Worm (Caenorhabditis elegans) whole organism, late embryonic: ENCODE results near the gene K01D12.1.

Experiments used
- K02D7.2 ChIP-seq: sonication (generic microtip); optimal IDR thresholded peaks from 2 replicates; lab custom pipeline; 2017; ENCODE audit warnings: mild to moderate bottlenecking, missing genetic modification characterization, missing compliant biosample characterization
- Y22D7AL.16 ChIP-seq: sonication (generic microtip); optimal IDR thresholded peaks from 2 replicates; lab custom pipeline; 2016; ENCODE audit warnings: missing genetic modification characterization, missing compliant biosample characterization
- ahr-1 ChIP-seq: sonication (generic microtip); optimal IDR thresholded peaks from 2 replicates; lab custom pipeline; 2016; ENCODE audit warnings: missing genetic modification characterization, missing compliant biosample characterization
- ama-1 ChIP-seq: fragments of 150-350 bp; optimal IDR thresholded peaks from 2 replicates; lab custom pipeline; 2014
- ceh-18 ChIP-seq: sonication (generic microtip); optimal IDR thresholded peaks from 2 replicates; lab custom pipeline; 2016; ENCODE audit warnings: missing genetic modification characterization, missing compliant biosample characterization
- ceh-19 ChIP-seq: fragments of 200-800 bp; sonication (Bioruptor generic); optimal IDR thresholded peaks from 2 replicates; lab custom pipeline; 2018; ENCODE audit warnings: mild to moderate bottlenecking, missing genetic modification characterization, missing compliant biosample characterization
- ceh-2 ChIP-seq: sonication (generic microtip); optimal IDR thresholded peaks from 2 replicates; lab custom pipeline; 2016; ENCODE audit warnings: missing genotype, missing genetic modification characterization, missing compliant biosample characterization
- ceh-24 ChIP-seq: sonication (generic microtip); optimal IDR thresholded peaks from 2 replicates; lab custom pipeline; 2016; ENCODE audit warnings: mild to moderate bottlenecking, missing genetic modification characterization, missing compliant biosample characterization
- ceh-31 ChIP-seq: sonication (generic microtip); optimal IDR thresholded peaks from 2 replicates; lab custom pipeline; 2016; ENCODE audit warnings: missing genetic modification characterization, missing compliant biosample characterization
- ceh-34 ChIP-seq: sonication (generic microtip); optimal IDR thresholded peaks from 2 replicates; lab custom pipeline; 2016; ENCODE audit warnings: mild to moderate bottlenecking, missing genetic modification characterization, missing compliant biosample characterization
- ceh-48 ChIP-seq: sonication (generic microtip); optimal IDR thresholded peaks from 2 replicates; lab custom pipeline; 2016; ENCODE audit warnings: missing genetic modification characterization, inconsistent platforms, missing compliant biosample characterization
- dmd-4 ChIP-seq: sonication (generic microtip); optimal IDR thresholded peaks from 2 replicates; lab custom pipeline; 2016; ENCODE audit warnings: borderline replicate concordance, missing genetic modification characterization, missing compliant biosample characterization
- fkh-6 ChIP-seq: sonication (generic microtip); optimal IDR thresholded peaks from 2 replicates; lab custom pipeline; 2016; ENCODE audit warnings: missing genetic modification characterization, missing compliant biosample characterization
- hlh-15 ChIP-seq: sonication (generic microtip); optimal IDR thresholded peaks from 2 replicates; lab custom pipeline; 2016; ENCODE audit warnings: missing genetic modification characterization, missing compliant biosample characterization
- hlh-6 ChIP-seq: sonication (generic microtip); optimal IDR thresholded peaks from 2 replicates; lab custom pipeline; 2016; ENCODE audit warnings: missing genotype, missing genetic modification characterization, missing compliant biosample characterization
- lin-11 ChIP-seq: fragments of 200-800 bp; sonication (Bioruptor generic); optimal IDR thresholded peaks from 2 replicates; lab custom pipeline; 2018; ENCODE audit warnings: mild to moderate bottlenecking, missing genetic modification characterization, missing compliant biosample characterization
- madf-2 ChIP-seq: sonication (generic microtip); optimal IDR thresholded peaks from 2 replicates; lab custom pipeline; 2017; ENCODE audit warnings: missing genetic modification characterization, missing compliant biosample characterization
- nhr-11 ChIP-seq: fragments of 150-350 bp; optimal IDR thresholded peaks from 2 replicates; lab custom pipeline; 2014; ENCODE audit warnings: missing biosample characterization, missing genetic modification characterization
- nhr-232 ChIP-seq: sonication (generic microtip); optimal IDR thresholded peaks from 2 replicates; lab custom pipeline; 2016; ENCODE audit warnings: missing genetic modification characterization, missing compliant biosample characterization
- pag-3 ChIP-seq: sonication (generic microtip); optimal IDR thresholded peaks from 2 replicates; lab custom pipeline; 2016; ENCODE audit warnings: missing compliant biosample characterization, missing genetic modification characterization, borderline replicate concordance
- pat-9 ChIP-seq: fragments of 200-800 bp; sonication (Bioruptor generic); optimal IDR thresholded peaks from 2 replicates; lab custom pipeline; 2018; ENCODE audit warnings: mild to moderate bottlenecking, missing genetic modification characterization, moderate library complexity, missing compliant biosample characterization
- pha-2 ChIP-seq: sonication (generic microtip); optimal IDR thresholded peaks from 2 replicates; lab custom pipeline; 2017; ENCODE audit warnings: mild to moderate bottlenecking, missing genetic modification characterization, missing compliant biosample characterization
- pqm-1 ChIP-seq: sonication (generic microtip); optimal IDR thresholded peaks from 2 replicates; lab custom pipeline; 2016; ENCODE audit warnings: missing genetic modification characterization, missing compliant biosample characterization
- pros-1 ChIP-seq: fragments of 150-350 bp; optimal IDR thresholded peaks from 2 replicates; lab custom pipeline; 2014; ENCODE audit warnings: missing biosample characterization, missing genetic modification reagents, missing genetic modification characterization
- ref-2 ChIP-seq: sonication (generic microtip); optimal IDR thresholded peaks from 2 replicates; lab custom pipeline; 2016; ENCODE audit warnings: missing genetic modification characterization, missing compliant biosample characterization
- rnt-1 ChIP-seq: sonication (generic microtip); optimal IDR thresholded peaks from 2 replicates; lab custom pipeline; 2016; ENCODE audit warnings: missing genetic modification characterization, missing compliant biosample characterization
- sdc-2 ChIP-seq: sonication (generic microtip); optimal IDR thresholded peaks from 2 replicates; lab custom pipeline; 2016; ENCODE audit warnings: missing genotype, missing genetic modification characterization, missing compliant biosample characterization
- syd-9 ChIP-seq: sonication (generic microtip); optimal IDR thresholded peaks from 2 replicates; lab custom pipeline; 2016; ENCODE audit warnings: mild to moderate bottlenecking, missing genetic modification characterization, moderate library complexity, missing compliant biosample characterization
- tbx-2 ChIP-seq: sonication (generic microtip); optimal IDR thresholded peaks from 2 replicates; lab custom pipeline; 2016; ENCODE audit warnings: missing genetic modification characterization, missing compliant biosample characterization
- zip-5 ChIP-seq: sonication (generic microtip); optimal IDR thresholded peaks from 2 replicates; lab custom pipeline; 2016; ENCODE audit warnings: missing genetic modification characterization, missing compliant biosample characterization
- ztf-16 ChIP-seq: sonication (generic microtip); optimal IDR thresholded peaks from 2 replicates; lab custom pipeline; 2017; ENCODE audit warnings: missing genetic modification characterization, missing compliant biosample characterization

Gene K01D12.1

DNA sequence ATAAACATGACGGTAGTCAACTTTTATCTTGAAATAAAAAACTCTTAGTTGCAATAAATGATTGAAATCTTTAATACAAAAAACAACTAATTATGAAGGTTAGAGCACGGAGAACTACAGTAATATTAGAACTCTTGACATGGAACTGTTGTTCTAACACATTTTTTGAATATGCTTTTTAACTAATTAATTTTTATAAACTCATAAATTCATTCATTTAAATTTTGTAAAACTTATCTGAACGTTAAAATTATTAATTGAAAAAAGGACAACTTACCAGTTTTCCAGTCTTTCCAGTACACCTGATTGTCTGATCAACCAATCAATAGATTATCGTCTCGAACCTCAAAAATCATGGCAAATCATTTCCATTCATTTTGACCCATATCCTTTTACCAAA, 24.9 kb upstream of the K01D12.1 start, which contains the start of gene sqt-3:
Gene sqt-3 (plus strand): TSS at position 301 of the 400 bp plus-strand sequence.
- TF ChIP-seq nhr-232 (no peak), pros-1 (tag; lab: Kevin White, UChicago) (no peak), zip-5 (tag; lab: Kevin White, UChicago) (no peak), pag-3 (tag; lab: Kevin White, UChicago) (no peak), ceh-2 (no peak), ref-2 (tag; lab: Kevin White, UChicago) (no peak), ceh-24 (tag; lab: Kevin White, UChicago) (no peak), syd-9 (no peak), ama-1 (no peak), lin-11 (tag; lab: Kevin White, UChicago) (no peak), ztf-16 (tag; lab: Kevin White, UChicago) (no peak), ceh-31 (tag; lab: Kevin White, UChicago) (no peak)

DNA sequence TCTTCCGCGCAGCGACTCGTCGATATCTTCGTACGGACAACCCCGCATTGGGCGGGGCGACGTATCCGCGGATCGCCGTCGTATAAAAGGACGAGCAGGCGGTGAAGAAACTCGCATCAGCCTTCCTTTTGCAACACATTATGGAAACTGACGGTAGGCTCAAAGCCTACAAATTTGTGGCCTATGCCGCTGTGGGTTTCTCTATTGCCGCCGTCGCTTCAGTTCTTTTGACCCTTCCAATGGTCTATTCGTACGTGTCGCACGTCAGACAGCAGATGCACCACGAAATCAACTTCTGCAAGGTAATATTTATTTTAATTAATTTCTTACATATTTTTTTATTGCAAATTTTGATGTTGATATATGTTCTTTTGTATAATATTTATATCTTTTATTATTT, 24.5 kb upstream of the K01D12.1 start:
- TF ChIP-seq ztf-16 (tag; lab: Kevin White, UChicago) = no peak
- TF ChIP-seq pha-2 (tag; lab: Kevin White, UChicago) = peak; percentile 8
- peak; percentile 79 for TF ChIP-seq ama-1
- no peak for TF ChIP-seq ceh-19

DNA sequence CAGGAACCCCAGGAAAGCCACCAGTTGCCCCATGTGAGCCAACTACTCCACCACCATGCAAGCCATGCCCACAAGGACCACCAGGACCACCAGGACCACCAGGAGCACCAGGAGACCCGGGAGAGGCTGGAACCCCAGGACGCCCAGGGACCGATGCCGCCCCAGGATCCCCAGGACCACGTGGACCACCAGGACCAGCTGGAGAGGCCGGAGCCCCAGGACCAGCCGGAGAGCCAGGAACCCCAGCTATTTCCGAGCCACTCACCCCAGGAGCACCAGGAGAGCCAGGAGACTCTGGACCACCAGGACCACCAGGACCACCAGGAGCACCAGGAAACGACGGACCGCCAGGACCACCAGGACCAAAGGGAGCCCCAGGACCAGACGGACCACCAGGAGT, 23.9 kb upstream of the K01D12.1 start:
- TF ChIP-seq ztf-16 (tag; lab: Kevin White, UChicago) (no peak), sdc-2 (tag; lab: Kevin White, UChicago) (peak; percentile 18), madf-2 (tag; lab: Kevin White, UChicago) (no peak), ahr-1 (tag; lab: Kevin White, UChicago) (no peak), pros-1 (tag; lab: Kevin White, UChicago) (no peak), fkh-6 (tag; lab: Kevin White, UChicago) (peak; percentile 11), hlh-6 (peak; percentile 53), pag-3 (tag; lab: Kevin White, UChicago) (no peak), dmd-4 (tag; lab: Kevin White, UChicago) (peak; percentile 7), ceh-18 (tag; lab: Kevin White, UChicago) (no peak)
- TF ChIP-seq, all 69 proteins: peak for 4

ce11 chrV:12354193-12354830, 23.0 kb upstream of the K01D12.1 start:
- TF ChIP-seq rnt-1 (tag; lab: Kevin White, UChicago) = peak; percentile 20
- TF ChIP-seq ama-1 = peak; percentile 91
- TF ChIP-seq ceh-2 = no peak
- TF ChIP-seq, all 69 proteins: peak for 2

ce11 chrV:12357632-12358031, 19.7 kb upstream of the K01D12.1 start:
- no peak for TF ChIP-seq pat-9 (tag; lab: Kevin White, UChicago)
- TF ChIP-seq pqm-1 (tag; lab: Kevin White, UChicago) = no peak
- TF ChIP-seq tbx-2 (tag; lab: Kevin White, UChicago) = no peak
- no peak for TF ChIP-seq K02D7.2 (tag; lab: Kevin White, UChicago)
- TF ChIP-seq ceh-34 (tag; lab: Kevin White, UChicago) = no peak
- TF ChIP-seq pros-1 (tag; lab: Kevin White, UChicago) = no peak

DNA sequence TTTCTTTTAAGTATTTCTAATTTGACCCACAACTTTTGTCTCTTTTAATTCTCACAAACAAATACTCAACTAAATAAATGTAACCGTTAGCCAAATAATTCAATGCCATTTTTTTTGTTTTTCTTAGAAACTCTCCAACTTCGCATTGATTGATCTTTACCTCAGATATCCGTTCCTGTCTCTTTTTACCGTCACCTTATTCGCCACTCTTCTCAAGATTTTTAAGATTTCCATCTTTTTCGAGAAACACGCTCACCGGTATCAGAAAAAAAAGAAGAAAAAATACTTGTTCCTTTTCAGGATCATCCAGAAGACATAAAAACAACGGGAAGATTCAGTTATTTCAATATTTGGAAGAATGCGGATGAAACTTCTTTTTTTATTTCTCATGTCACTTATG, 19.0 kb upstream of the K01D12.1 start, which contains the start of gene F23H12.5:
Gene F23H12.5 (plus strand): TSS at position 301 of the 400 bp plus-strand sequence.
- TF ChIP-seq Y22D7AL.16 = no peak
- TF ChIP-seq hlh-15 (tag; lab: Kevin White, UChicago) = no peak
- TF ChIP-seq nhr-11 (tag; lab: Kevin White, UChicago) = no peak

DNA sequence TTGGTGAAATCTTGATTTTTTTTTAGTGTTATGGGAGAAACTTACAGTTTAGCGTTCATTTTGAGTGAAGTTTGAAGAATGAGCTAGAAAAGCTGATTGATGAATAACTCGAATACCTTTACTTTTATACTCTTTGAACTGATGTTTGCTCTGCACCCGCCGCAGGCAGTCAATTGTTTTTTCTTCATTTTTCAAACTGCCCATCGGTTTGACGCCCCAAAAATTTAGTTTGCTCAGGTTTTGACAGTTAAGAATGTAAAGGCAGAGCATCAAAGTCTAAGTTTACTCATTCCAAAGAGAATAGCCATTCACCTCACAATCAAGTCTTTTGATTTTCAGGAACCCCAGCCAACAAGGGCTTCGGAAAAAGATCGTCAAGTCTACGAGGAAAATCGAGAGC, 15.7 kb upstream of the K01D12.1 start, which contains the start of gene fipr-1:
Gene fipr-1 (minus strand): TSS at position 101 of the 400 bp plus-strand sequence.
- TF ChIP-seq ceh-48 = no peak
- TF ChIP-seq, all 69 proteins: peak for 0
